Worm (Caenorhabditis elegans): ENCODE results near the gene unc-18.
A peak's percentile ranks its signal among the peaks of the same experiment; 100 is the strongest.

Gene unc-18

ce11 chrX:7678437-7679139 lies 4.1 kb upstream of the unc-18 start (continued):
- TF ChIP-seq nhr-77 (tag; optimal IDR thresholded peaks at IDR 0.05) (no peak), R02D3.7 (tag; optimal IDR thresholded peaks at IDR 0.05) (no peak), nhr-111 (GFP tag; optimal IDR thresholded peaks at IDR 0.05) (no peak), arid-1 (GFP tag; conservative IDR thresholded peaks at IDR 0.05) (no peak)

ce11 chrX:7679835-7680234 lies 2.9 kb upstream of the unc-18 start:
- TF ChIP-seq ces-1 (GFP tag; optimal IDR thresholded peaks at IDR 0.05), result peak; percentile 11
- no peak for TF ChIP-seq ama-1 (optimal IDR thresholded peaks at IDR 0.05)
- TF ChIP-seq ctbp-1 (GFP tag; IDR thresholded peaks at IDR 0.05), result 0 out of 2 replicates have a peak, but pooled peaks have one; percentile 47
- TF ChIP-seq fkh-10 (GFP tag; optimal IDR thresholded peaks at IDR 0.05), result peak; percentile 34

ce11 chrX:7680545-7681330 lies 2.0 kb upstream of the unc-18 start, which contains the start of gene stn-2:
Gene stn-2 (minus strand): TSS chrX:7680619.
- TF ChIP-seq lin-1 (GFP tag; IDR thresholded peaks at IDR 0.05), result no peak
- no peak for TF ChIP-seq rbr-2 (tag; optimal IDR thresholded peaks at IDR 0.05)
- TF ChIP-seq Y48G9A.11 (GFP tag; IDR thresholded peaks at IDR 0.05), result no peak
- TF ChIP-seq fkh-10 (GFP tag; optimal IDR thresholded peaks at IDR 0.05), result no peak
- peak; percentile 55; the same call in 1 of the 2 replicates for TF ChIP-seq ctbp-1 (GFP tag; IDR thresholded peaks at IDR 0.05)
- no peak for TF ChIP-seq nhr-25 (tag; optimal IDR thresholded peaks at IDR 0.05; ENCODE audit: borderline replicate concordance, insufficient read depth)
- no peak for TF ChIP-seq D1046.2 (GFP tag; IDR thresholded peaks at IDR 0.05)
- TF ChIP-seq jun-1 (tag; optimal IDR thresholded peaks at IDR 0.05), result no peak
- no peak for TF ChIP-seq zfp-3 (GFP tag; conservative IDR thresholded peaks at IDR 0.05)
- TF ChIP-seq aha-1 (tag), result peak; percentile 75
- TF ChIP-seq dmd-8 (GFP tag; IDR thresholded peaks at IDR 0.05), result 0 out of 2 replicates have a peak, but pooled peaks have one; percentile 64
- peak; percentile 50 for TF ChIP-seq mes-2 (tag; optimal IDR thresholded peaks at IDR 0.05; ENCODE audit: poor library complexity, severe bottlenecking)
- TF ChIP-seq egl-43 (GFP tag; IDR thresholded peaks at IDR 0.05), result 0 out of 2 replicates have a peak, but pooled peaks have one; percentile 49
- peak; percentile 37 for TF ChIP-seq nhr-102 (tag; optimal IDR thresholded peaks at IDR 0.05)
- peak; percentile 56; the same call in 1 of the 2 replicates for TF ChIP-seq pha-4 (GFP tag; IDR thresholded peaks at IDR 0.05)
- TF ChIP-seq pha-4 (tag; optimal IDR thresholded peaks at IDR 0.05), result peak; percentile 10
- TF ChIP-seq mdl-1 (tag; optimal IDR thresholded peaks at IDR 0.05), result no peak
- no peak for TF ChIP-seq egl-27 (tag; optimal IDR thresholded peaks at IDR 0.05)
- no peak for TF ChIP-seq madf-5 (GFP tag; IDR thresholded peaks at IDR 0.05)
- TF ChIP-seq zfp-2 (tag; optimal IDR thresholded peaks at IDR 0.05), result no peak
- no peak for TF ChIP-seq nhr-111 (GFP tag; optimal IDR thresholded peaks at IDR 0.05)
- TF ChIP-seq Y5F2A.4 (GFP tag; optimal IDR thresholded peaks at IDR 0.05), result no peak
- TF ChIP-seq vab-7 (GFP tag; IDR thresholded peaks at IDR 0.05), result peak; percentile 76
- 0 out of 2 replicates have a peak, but pooled peaks have one; percentile 63 for TF ChIP-seq Y105C5A.15 (GFP tag; IDR thresholded peaks at IDR 0.05)
- peak in 1 of 2 experiments; percentile 72 for TF ChIP-seq unc-62 (GFP tag; optimal IDR thresholded peaks at IDR 0.05 in 1 of 2)
- no peak for TF ChIP-seq unc-62 (tag; optimal IDR thresholded peaks at IDR 0.05)
- no peak for TF ChIP-seq lin-39 (tag; optimal IDR thresholded peaks at IDR 0.05)
- no peak for TF ChIP-seq set-16 (GFP tag; IDR thresholded peaks at IDR 0.05)
- TF ChIP-seq T20F7.1 (GFP tag; optimal IDR thresholded peaks at IDR 0.05), result peak; percentile 44
- no peak for TF ChIP-seq ces-1 (GFP tag; optimal IDR thresholded peaks at IDR 0.05)
- no peak for TF ChIP-seq lin-15B (tag; optimal IDR thresholded peaks at IDR 0.05)
- TF ChIP-seq daf-16 (GFP tag; optimal IDR thresholded peaks at IDR 0.05), result peak in 1 of 2 experiments; percentile 48
- TF ChIP-seq daf-16 (tag; optimal IDR thresholded peaks at IDR 0.05), result no peak
- TF ChIP-seq lim-7 (GFP tag; IDR thresholded peaks at IDR 0.05), result peak; percentile 62
- peak; percentile 52; the same call in 1 of the 2 replicates for TF ChIP-seq madf-9 (GFP tag; conservative IDR thresholded peaks at IDR 0.05)
- TF ChIP-seq lsy-2 (tag; optimal IDR thresholded peaks at IDR 0.05), result peak in 1 of 2 experiments; percentile 8
- TF ChIP-seq duxl-1 (tag; optimal IDR thresholded peaks at IDR 0.05; ENCODE audit: poor library complexity), result peak; percentile 3
- TF ChIP-seq mep-1 (tag; optimal IDR thresholded peaks at IDR 0.05), result no peak
- TF ChIP-seq dmd-9 (GFP tag; IDR thresholded peaks at IDR 0.05), result 0 out of 2 replicates have a peak, but pooled peaks have one; percentile 16
- peak; percentile 70 for TF ChIP-seq snpc-1.2 (GFP tag; IDR thresholded peaks at IDR 0.05)
